Fruit fly (Drosophila melanogaster): ENCODE results near the gene CG16972.

DNA sequence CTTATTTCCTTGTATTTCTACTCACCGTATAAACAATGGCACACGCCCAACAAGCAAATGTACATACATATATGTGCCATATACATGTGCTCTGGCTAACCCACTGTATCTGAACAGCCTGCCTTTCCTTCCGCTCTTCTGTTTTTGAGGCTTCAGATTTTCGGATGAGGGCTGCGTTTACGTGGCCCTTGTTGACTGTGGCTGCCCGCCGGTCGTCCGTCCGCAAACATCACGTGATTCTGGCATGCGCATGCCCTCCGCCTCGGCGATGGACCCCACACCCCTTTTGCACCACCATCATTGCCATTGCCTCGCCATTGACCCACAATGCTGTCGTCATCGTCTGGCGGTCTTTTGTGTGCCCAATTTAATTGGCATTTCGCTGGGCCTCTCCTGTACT, 2.2 kb upstream of the CG16972 start:
- no peak for TF ChIP-seq psq (optimal IDR thresholded peaks at IDR 0.05)
- TF ChIP-seq h (optimal IDR thresholded peaks at IDR 0.05): no peak
- TF ChIP-seq ttk (optimal IDR thresholded peaks at IDR 0.05): no peak
- TF ChIP-seq Myc (optimal IDR thresholded peaks at IDR 0.05): no peak
- TF ChIP-seq Sin3A (optimal IDR thresholded peaks at IDR 0.05): no peak
